Worm (Caenorhabditis elegans): ENCODE results near the gene wip-1.

DNA sequence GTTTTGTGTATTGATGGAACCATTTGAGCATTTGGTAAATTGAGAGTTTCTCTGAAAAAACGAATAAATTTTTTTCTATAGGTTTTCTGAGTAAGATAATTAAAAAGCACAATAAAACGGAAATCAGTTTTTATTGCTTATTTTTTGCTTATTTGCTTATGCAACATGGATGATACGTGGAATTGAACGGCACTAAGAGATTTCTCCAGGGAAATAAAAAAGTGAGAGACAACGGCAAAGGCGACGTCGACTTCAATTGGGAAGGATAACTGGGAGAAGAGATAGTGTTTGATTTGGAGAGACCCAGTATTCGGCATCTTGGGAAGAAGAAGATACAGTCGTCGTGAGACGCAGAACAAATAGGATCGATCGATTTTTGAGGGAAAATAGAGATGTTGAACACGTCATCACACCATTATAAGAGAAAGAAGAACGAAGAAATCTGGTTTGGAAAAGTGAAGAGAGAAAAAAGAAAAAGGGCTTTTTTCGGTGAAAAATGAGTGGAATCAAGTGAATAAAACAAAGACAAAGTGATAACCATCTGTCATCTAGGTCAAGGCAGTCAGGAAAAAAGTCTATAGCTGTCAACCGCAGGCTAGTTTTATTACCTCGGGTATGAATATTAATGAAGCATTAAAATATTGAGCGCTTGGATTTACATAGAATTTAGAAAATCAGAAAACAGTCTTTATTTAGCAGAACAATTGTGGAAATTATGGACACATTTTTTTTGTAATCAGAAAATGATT lies 20.2 kb upstream of the wip-1 start, which contains the start of gene tmem-131:
- TF ChIP-seq ztf-23 (GFP tag; IDR thresholded peaks at IDR 0.05) (no peak), flt-1 (GFP tag; IDR thresholded peaks at IDR 0.05) (no peak), ref-1 (GFP tag; conservative IDR thresholded peaks at IDR 0.05) (no peak), med-1 (GFP tag; optimal IDR thresholded peaks at IDR 0.05; ENCODE audit: insufficient read depth) (no peak), cog-1 (tag; optimal IDR thresholded peaks at IDR 0.05) (no peak), tab-1 (GFP tag; IDR thresholded peaks at IDR 0.05) (no peak), T22C8.4 (GFP tag; IDR thresholded peaks at IDR 0.05) (peak; percentile 57; the same call in 1 of the 2 replicates)

All from whole organism, midembryonic.